Worm (Caenorhabditis elegans): Measurements from ENCODE around the gene twk-36.

twk-36 gene

ce11 chrV:17714330-17714729, 32.5 kb downstream of the twk-36 start, which contains the start of gene twk-33:
Gene twk-33 (minus strand): TSS chrV:17714377.
- no peak for TF ChIP-seq ceh-82 (tag; optimal IDR thresholded peaks at IDR 0.05)
- TF ChIP-seq pqm-1 (tag; optimal IDR thresholded peaks at IDR 0.05) = peak; percentile 91
- peak; percentile 97 for TF ChIP-seq elt-2 (tag; optimal IDR thresholded peaks at IDR 0.05)

- TF ChIP-seq nfya-1 (tag; optimal IDR thresholded peaks at IDR 0.05; ENCODE audit: insufficient read depth) (no peak), aly-2 (tag; optimal IDR thresholded peaks at IDR 0.05) (no peak), egl-27 (tag; optimal IDR thresholded peaks at IDR 0.05) (no peak), nhr-11 (tag; optimal IDR thresholded peaks at IDR 0.05) (no peak), nhr-77 (tag; optimal IDR thresholded peaks at IDR 0.05) (no peak), elt-3 (tag; optimal IDR thresholded peaks at IDR 0.05) (no peak), pqm-1 (tag; optimal IDR thresholded peaks at IDR 0.05) (no peak), nhr-43 (tag; optimal IDR thresholded peaks at IDR 0.05; ENCODE audit: poor library complexity, severe bottlenecking) (no peak), ama-1 (optimal IDR thresholded peaks at IDR 0.05) (no peak), nhr-237 (tag; optimal IDR thresholded peaks at IDR 0.05) (no peak), nhr-23 (tag; optimal IDR thresholded peaks at IDR 0.05) (no peak)
Measured at ce11 chrV:17712349-17712748, 34.5 kb downstream of the twk-36 start.

ce11 chrV:17707022-17707421, 39.8 kb downstream of the twk-36 start, which contains the start of gene srh-31:
Gene srh-31 (plus strand): TSS chrV:17707322.
- TF ChIP-seq nhr-77 (tag; optimal IDR thresholded peaks at IDR 0.05) (no peak), nhr-11 (tag; optimal IDR thresholded peaks at IDR 0.05) (no peak), lsy-12 (tag; optimal IDR thresholded peaks at IDR 0.05) (no peak), snpc-4 (tag; optimal IDR thresholded peaks at IDR 0.05) (no peak), ztf-11 (tag; optimal IDR thresholded peaks at IDR 0.05) (no peak), skn-1 (tag; optimal IDR thresholded peaks at IDR 0.05) (no peak), nhr-28 (tag; optimal IDR thresholded peaks at IDR 0.05) (no peak), nhr-76 (tag; optimal IDR thresholded peaks at IDR 0.05) (no peak), nhr-67 (tag; optimal IDR thresholded peaks at IDR 0.05) (no peak), mml-1 (tag; optimal IDR thresholded peaks at IDR 0.05) (no peak), unc-39 (tag; optimal IDR thresholded peaks at IDR 0.05) (no peak), nhr-43 (tag; optimal IDR thresholded peaks at IDR 0.05; ENCODE audit: poor library complexity, severe bottlenecking) (no peak), elt-3 (tag; optimal IDR thresholded peaks at IDR 0.05) (no peak), unc-62 (GFP tag; optimal IDR thresholded peaks at IDR 0.05) (no peak)

ce11 chrV:17706217-17706806, 40.5 kb downstream of the twk-36 start:
- TF ChIP-seq mml-1 (tag; optimal IDR thresholded peaks at IDR 0.05) = no peak
- TF ChIP-seq ztf-4 (tag; optimal IDR thresholded peaks at IDR 0.05) = no peak
- no peak for TF ChIP-seq nhr-237 (tag; optimal IDR thresholded peaks at IDR 0.05)
- no peak for TF ChIP-seq egl-27 (tag; optimal IDR thresholded peaks at IDR 0.05)
- TF ChIP-seq nhr-11 (tag; optimal IDR thresholded peaks at IDR 0.05) = no peak
- TF ChIP-seq hmg-11 (tag; optimal IDR thresholded peaks at IDR 0.05) = no peak
- TF ChIP-seq nhr-28 (tag; optimal IDR thresholded peaks at IDR 0.05) = no peak
- no peak for TF ChIP-seq unc-39 (tag; optimal IDR thresholded peaks at IDR 0.05)
- no peak for TF ChIP-seq nhr-23 (tag; optimal IDR thresholded peaks at IDR 0.05)
- no peak for TF ChIP-seq fkh-10 (GFP tag; optimal IDR thresholded peaks at IDR 0.05)
- no peak for TF ChIP-seq skn-1 (tag; optimal IDR thresholded peaks at IDR 0.05)

ce11 chrV:17705814-17706213, 41.0 kb downstream of the twk-36 start, which contains the start of gene W06D12.6:
Gene W06D12.6 (plus strand): TSS chrV:17706114.
- TF ChIP-seq jun-1 (tag; optimal IDR thresholded peaks at IDR 0.05) (no peak), aly-2 (tag; optimal IDR thresholded peaks at IDR 0.05) (no peak), egl-27 (tag; optimal IDR thresholded peaks at IDR 0.05) (no peak), nhr-23 (tag; optimal IDR thresholded peaks at IDR 0.05) (no peak), sea-2 (GFP tag; optimal IDR thresholded peaks at IDR 0.05) (no peak), lin-15B (tag; optimal IDR thresholded peaks at IDR 0.05) (no peak), eor-1 (tag; optimal IDR thresholded peaks at IDR 0.05) (no peak), fkh-2 (tag; optimal IDR thresholded peaks at IDR 0.05) (no peak), nhr-77 (tag; optimal IDR thresholded peaks at IDR 0.05) (no peak), lsy-12 (tag; optimal IDR thresholded peaks at IDR 0.05) (no peak), mdl-1 (tag; optimal IDR thresholded peaks at IDR 0.05) (no peak), unc-39 (tag; optimal IDR thresholded peaks at IDR 0.05) (no peak), ceh-28 (tag; optimal IDR thresholded peaks at IDR 0.05) (no peak), nhr-76 (tag; optimal IDR thresholded peaks at IDR 0.05) (no peak)

All from whole organism, L3 larva.